Fruit fly (Drosophila melanogaster): ENCODE data around the gene IA-2.

DNA sequence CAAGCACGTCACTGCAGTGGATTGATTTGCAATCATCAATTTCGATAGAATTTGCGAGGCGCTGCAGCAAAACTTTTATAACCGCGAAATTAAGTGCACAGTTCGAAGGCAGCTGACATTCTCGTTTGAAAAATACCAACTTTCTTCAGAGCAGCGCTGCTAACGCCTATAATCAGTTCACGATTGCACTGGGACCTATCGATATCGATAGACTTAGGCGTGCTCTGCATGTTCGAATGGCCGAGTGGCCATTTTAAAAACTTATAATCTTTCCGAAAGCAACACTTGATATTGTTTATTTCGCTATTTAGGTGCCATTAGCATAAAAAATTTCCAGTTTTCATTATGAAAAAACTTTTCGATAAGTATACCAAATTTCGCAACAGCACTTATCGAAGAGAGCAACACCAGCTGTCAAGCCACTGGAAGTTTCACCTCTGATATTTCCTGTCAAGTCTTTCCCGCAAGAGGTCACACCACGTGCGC is 11.0 kb downstream of the IA-2 start, which contains the start of gene gNacalpha:
- no peak for TF ChIP-seq psq (GFP tag; optimal IDR thresholded peaks at IDR 0.05)
- TF ChIP-seq HLH106 (tag; optimal IDR thresholded peaks at IDR 0.05): no peak
- no peak for TF ChIP-seq ey (GFP tag; optimal IDR thresholded peaks at IDR 0.05)
- no peak for TF ChIP-seq br (GFP tag; optimal IDR thresholded peaks at IDR 0.05)
- TF ChIP-seq tai (GFP tag; optimal IDR thresholded peaks at IDR 0.05): no peak
- TF ChIP-seq dmrt93B (GFP tag; optimal IDR thresholded peaks at IDR 0.05): no peak
- no peak for TF ChIP-seq brk (GFP tag; optimal IDR thresholded peaks at IDR 0.05)
- no peak for TF ChIP-seq h (GFP tag; optimal IDR thresholded peaks at IDR 0.05)
- no peak for TF ChIP-seq OdsH (GFP tag; optimal IDR thresholded peaks at IDR 0.05)
